Fruit fly (Drosophila melanogaster) whole organism, embryonic: ENCODE data around the gene CG43902.

Experiments
- Aef1 ChIP-seq: fragments of 200-800 bp; sonication (Bioruptor generic); IDR thresholded peaks from 3 replicates; pipeline ENCODE4 v1.3.6; 2022; ENCODE audit warnings: missing biosample characterization, missing genetic modification characterization
- Atf3 ChIP-seq: fragments of 200-800 bp; sonication (Bioruptor generic); optimal IDR thresholded peaks from 3 replicates; lab custom pipeline; 2016; ENCODE audit warnings: missing biosample characterization, missing genetic modification characterization
- B-H1 ChIP-seq: fragments of 200-800 bp; sonication (Bioruptor generic); IDR thresholded peaks from 3 replicates; pipeline ENCODE4 v1.3.6; 2022; ENCODE audit warnings: missing biosample characterization, missing genetic modification characterization
- CG10366 ChIP-seq: fragments of 200-800 bp; sonication (Bioruptor generic); IDR thresholded peaks from 2 replicates; pipeline ENCODE4 v1.3.6; 2022; ENCODE audit warnings: missing biosample characterization, missing genetic modification characterization
- CG11696 ChIP-seq: fragments of 200-800 bp; sonication (Bioruptor generic); IDR thresholded peaks from 2 replicates; pipeline ENCODE4 v1.3.6; 2022; ENCODE audit warnings: missing biosample characterization, missing genetic modification characterization
- CG12071 ChIP-seq: fragments of 200-800 bp; sonication (Bioruptor generic); optimal IDR thresholded peaks from 3 replicates; lab custom pipeline; 2018; ENCODE audit warnings: missing biosample characterization, mild to moderate bottlenecking, missing genetic modification characterization
- CG12769 ChIP-seq: fragments of 200-800 bp; sonication (Bioruptor generic); optimal IDR thresholded peaks from 2 replicates; lab custom pipeline; 2019; ENCODE audit warnings: missing biosample characterization, mild to moderate bottlenecking, missing genetic modification characterization, moderate library complexity
- CG13775 ChIP-seq: fragments of 200-800 bp; sonication (Bioruptor generic); optimal IDR thresholded peaks from 3 replicates; lab custom pipeline; 2017; ENCODE audit warnings: missing biosample characterization, mild to moderate bottlenecking, missing genetic modification characterization
- CG14014 ChIP-seq: fragments of 200-800 bp; sonication (Bioruptor generic); IDR thresholded peaks from 2 replicates; pipeline ENCODE4 v1.3.6; 2022; ENCODE audit warnings: missing biosample characterization, missing genetic modification characterization
- CG15269 ChIP-seq: fragments of 200-800 bp; sonication (Bioruptor generic); optimal IDR thresholded peaks from 2 replicates; lab custom pipeline; 2018; ENCODE audit warnings: missing biosample characterization, mild to moderate bottlenecking, missing genetic modification characterization, moderate library complexity
- CG17802 ChIP-seq: fragments of 200-800 bp; sonication (Bioruptor generic); optimal IDR thresholded peaks from 2 replicates; lab custom pipeline; 2018; ENCODE audit warnings: missing biosample characterization, mild to moderate bottlenecking, missing genetic modification characterization, moderate library complexity
- CG2116 ChIP-seq: fragments of 200-800 bp; sonication (Bioruptor generic); optimal IDR thresholded peaks from 3 replicates; lab custom pipeline; 2018; ENCODE audit warnings: missing biosample characterization, mild to moderate bottlenecking, missing genetic modification characterization
- CG30020 ChIP-seq: fragments of 200-800 bp; optimal IDR thresholded peaks from 2 replicates; lab custom pipeline; 2019; ENCODE audit warnings: missing biosample characterization, mild to moderate bottlenecking, missing genetic modification characterization, moderate library complexity
- CG32767 ChIP-seq: fragments of 200-800 bp; sonication (Bioruptor generic); IDR thresholded peaks from 2 replicates; pipeline ENCODE4 v1.3.6; 2022; ENCODE audit warnings: missing biosample characterization, missing genetic modification characterization
- CG3838 ChIP-seq: fragments of 200-800 bp; sonication (Bioruptor generic); optimal IDR thresholded peaks from 3 replicates; lab custom pipeline; 2016; ENCODE audit warnings: missing biosample characterization, missing genetic modification characterization
- CG7357 ChIP-seq: fragments of 200-800 bp; sonication (Bioruptor generic); IDR thresholded peaks from 3 replicates; pipeline ENCODE4 v1.3.6; 2022; ENCODE audit warnings: missing biosample characterization, missing genetic modification characterization
- CG7963 ChIP-seq: fragments of 200-800 bp; sonication (Bioruptor generic); IDR thresholded peaks from 3 replicates; pipeline ENCODE4 v1.3.6; 2022; ENCODE audit warnings: missing biosample characterization, missing genetic modification characterization; ENCODE audit not compliant: partially characterized antibody
- CG9215 ChIP-seq: fragments of 200-800 bp; sonication (Bioruptor generic); IDR thresholded peaks from 2 replicates; pipeline ENCODE4 v1.3.6; 2022; ENCODE audit warnings: missing biosample characterization, missing genetic modification characterization
- CG9609 ChIP-seq: fragments of 200-800 bp; sonication (Bioruptor generic); optimal IDR thresholded peaks from 3 replicates; lab custom pipeline; 2016; ENCODE audit warnings: missing biosample characterization, missing genetic modification characterization
- Doc2 ChIP-seq: fragments of 200-800 bp; sonication (Bioruptor generic); IDR thresholded peaks from 2 replicates; pipeline ENCODE4 v1.3.6; 2022; ENCODE audit warnings: missing biosample characterization, missing genetic modification characterization
- E2f1 ChIP-seq: fragments of 200-800 bp; sonication (Bioruptor generic); IDR thresholded peaks from 2 replicates; pipeline ENCODE4 v1.3.6; 2022; ENCODE audit warnings: missing biosample characterization, missing genetic modification characterization
- Fer2 ChIP-seq: fragments of 200-800 bp; sonication (Bioruptor generic); optimal IDR thresholded peaks from 2 replicates; lab custom pipeline; 2018; ENCODE audit warnings: missing biosample characterization, mild to moderate bottlenecking, missing genetic modification characterization, moderate library complexity
- HLHmδ ChIP-seq: fragments of 200-800 bp; sonication (Bioruptor generic); optimal IDR thresholded peaks from 2 replicates; lab custom pipeline; 2018; ENCODE audit warnings: missing biosample characterization, mild to moderate bottlenecking, missing genetic modification characterization, moderate library complexity
- Hr3 ChIP-seq: fragments of 200-800 bp; sonication (Bioruptor generic); optimal IDR thresholded peaks from 3 replicates; lab custom pipeline; 2016; ENCODE audit warnings: missing biosample characterization, missing genetic modification characterization
- Kr ChIP-seq: fragments of 200-800 bp; sonication (Bioruptor generic); optimal IDR thresholded peaks from 2 replicates; lab custom pipeline; 2017; ENCODE audit warnings: missing biosample characterization, mild to moderate bottlenecking, missing genetic modification characterization
- Lpt ChIP-seq: fragments of >200 bp; optimal IDR thresholded peaks from 2 replicates; lab custom pipeline; 2018; ENCODE audit warnings: missing biosample characterization, missing genetic modification characterization
- Mad ChIP-seq: fragments of 200-800 bp; sonication (Bioruptor generic); optimal IDR thresholded peaks from 2 replicates; lab custom pipeline; 2016; ENCODE audit warnings: missing biosample characterization, missing genetic modification characterization
- Myb ChIP-seq: fragments of 200-800 bp; sonication (Bioruptor generic); optimal IDR thresholded peaks from 2 replicates; lab custom pipeline; 2016; ENCODE audit warnings: missing biosample characterization, missing genetic modification characterization
- Pdp1 ChIP-seq, 2 experiments: fragments of 200-800 bp; sonication (Bioruptor generic); optimal IDR thresholded peaks; 3 replicates each; lab custom pipeline; 2016; ENCODE audit warnings: missing biosample characterization in 2 of 2, missing genetic modification characterization in 2 of 2, mild to moderate bottlenecking in 1 of 2, moderate library complexity in 1 of 2
- Poxn ChIP-seq: fragments of 200-800 bp; sonication (Bioruptor generic); IDR thresholded peaks from 2 replicates; pipeline ENCODE4 v1.3.6; 2022; ENCODE audit warnings: missing biosample characterization, missing genetic modification characterization
- Scr ChIP-seq: fragments of 200-800 bp; sonication (Bioruptor generic); IDR thresholded peaks from 2 replicates; pipeline ENCODE4 v1.3.6; 2022; ENCODE audit warnings: missing biosample characterization, missing genetic modification characterization; ENCODE audit not compliant: partially characterized antibody
- Ssrp ChIP-seq: fragments of 200-800 bp; sonication (Bioruptor generic); optimal IDR thresholded peaks from 2 replicates; lab custom pipeline; 2018; ENCODE audit warnings: missing biosample characterization, mild to moderate bottlenecking, missing genetic modification characterization, moderate library complexity
- Stat92E ChIP-seq, 3 experiments: fragments of >200 bp in 2 of 3; fragments of 200-800 bp in 1 of 3; sonication (Bioruptor generic) in 1 of 3; optimal IDR thresholded peaks; 2 replicates each; lab custom pipeline; 2017 to 2019; ENCODE audit warnings: missing biosample characterization in 3 of 3, missing genetic modification characterization in 3 of 3, mild to moderate bottlenecking in 1 of 3, moderate library complexity in 1 of 3
- az2 ChIP-seq: fragments of 200-800 bp; sonication (Bioruptor generic); optimal IDR thresholded peaks from 3 replicates; lab custom pipeline; 2016; ENCODE audit warnings: missing biosample characterization, missing genetic modification characterization
- bcd ChIP-seq: fragments of 200-800 bp; sonication (Bioruptor generic); optimal IDR thresholded peaks from 2 replicates; lab custom pipeline; 2017; ENCODE audit warnings: missing biosample characterization, mild to moderate bottlenecking, missing genetic modification characterization
- bowl ChIP-seq: fragments of 200-800 bp; sonication (Bioruptor generic); IDR thresholded peaks from 2 replicates; pipeline ENCODE4 v1.3.6; 2022; ENCODE audit warnings: missing biosample characterization, missing genetic modification characterization
- br ChIP-seq: fragments of >200 bp; optimal IDR thresholded peaks from 2 replicates; lab custom pipeline; 2017
- chm ChIP-seq: fragments of 200-800 bp; sonication (Bioruptor generic); IDR thresholded peaks from 2 replicates; pipeline ENCODE4 v1.3.6; 2022; ENCODE audit warnings: missing biosample characterization, missing genetic modification characterization
- corto ChIP-seq: fragments of 200-800 bp; sonication (Bioruptor generic); optimal IDR thresholded peaks from 2 replicates; lab custom pipeline; 2016; ENCODE audit warnings: missing biosample characterization, mild to moderate bottlenecking, missing genetic modification characterization, moderate library complexity
- dmrt11E ChIP-seq: fragments of 200-800 bp; sonication (Bioruptor generic); optimal IDR thresholded peaks from 3 replicates; lab custom pipeline; 2018; ENCODE audit warnings: missing biosample characterization, mild to moderate bottlenecking, missing genetic modification characterization, moderate library complexity
- dysf ChIP-seq: fragments of 200-800 bp; sonication (Bioruptor generic); IDR thresholded peaks from 3 replicates; pipeline ENCODE4 v1.3.6; 2022; ENCODE audit warnings: missing biosample characterization, missing genetic modification characterization
- fd102C ChIP-seq: fragments of 200-800 bp; sonication (Bioruptor generic); optimal IDR thresholded peaks from 2 replicates; lab custom pipeline; 2018; ENCODE audit warnings: missing biosample characterization, mild to moderate bottlenecking, missing genetic modification characterization, moderate library complexity
- oc ChIP-seq: fragments of 200-800 bp; sonication (Bioruptor generic); optimal IDR thresholded peaks from 2 replicates; lab custom pipeline; 2018; ENCODE audit warnings: missing biosample characterization, mild to moderate bottlenecking, missing genetic modification characterization, moderate library complexity
- pho ChIP-seq: fragments of 200-800 bp; sonication (Bioruptor generic); optimal IDR thresholded peaks from 2 replicates; lab custom pipeline; 2016; ENCODE audit warnings: missing biosample characterization, missing genetic modification characterization
- sens ChIP-seq: fragments of 200-800 bp; sonication (Bioruptor generic); peaks from one replicate; lab custom pipeline; 2016; ENCODE audit warnings: missing biosample characterization, missing genetic modification characterization
- seq ChIP-seq: fragments of 200-800 bp; sonication (Bioruptor generic); IDR thresholded peaks from 2 replicates; pipeline ENCODE4 v1.3.6; 2022; ENCODE audit warnings: missing biosample characterization, missing genetic modification characterization
- sim ChIP-seq: fragments of 200-800 bp; sonication (Bioruptor generic); IDR thresholded peaks from 2 replicates; pipeline ENCODE4 v1.3.6; 2022; ENCODE audit warnings: missing biosample characterization, missing genetic modification characterization
- slou ChIP-seq: fragments of 200-800 bp; sonication (Bioruptor generic); optimal IDR thresholded peaks from 3 replicates; lab custom pipeline; 2016; ENCODE audit warnings: missing biosample characterization, missing genetic modification characterization
- usp ChIP-seq: fragments of >200 bp; optimal IDR thresholded peaks from 2 replicates; lab custom pipeline; 2017; ENCODE audit warnings: missing biosample characterization, missing genetic modification characterization
- zf30C ChIP-seq: fragments of 200-800 bp; sonication (Bioruptor generic); optimal IDR thresholded peaks from 3 replicates; lab custom pipeline; 2018; ENCODE audit warnings: missing biosample characterization, mild to moderate bottlenecking, missing genetic modification characterization

CG43902 gene

DNA sequence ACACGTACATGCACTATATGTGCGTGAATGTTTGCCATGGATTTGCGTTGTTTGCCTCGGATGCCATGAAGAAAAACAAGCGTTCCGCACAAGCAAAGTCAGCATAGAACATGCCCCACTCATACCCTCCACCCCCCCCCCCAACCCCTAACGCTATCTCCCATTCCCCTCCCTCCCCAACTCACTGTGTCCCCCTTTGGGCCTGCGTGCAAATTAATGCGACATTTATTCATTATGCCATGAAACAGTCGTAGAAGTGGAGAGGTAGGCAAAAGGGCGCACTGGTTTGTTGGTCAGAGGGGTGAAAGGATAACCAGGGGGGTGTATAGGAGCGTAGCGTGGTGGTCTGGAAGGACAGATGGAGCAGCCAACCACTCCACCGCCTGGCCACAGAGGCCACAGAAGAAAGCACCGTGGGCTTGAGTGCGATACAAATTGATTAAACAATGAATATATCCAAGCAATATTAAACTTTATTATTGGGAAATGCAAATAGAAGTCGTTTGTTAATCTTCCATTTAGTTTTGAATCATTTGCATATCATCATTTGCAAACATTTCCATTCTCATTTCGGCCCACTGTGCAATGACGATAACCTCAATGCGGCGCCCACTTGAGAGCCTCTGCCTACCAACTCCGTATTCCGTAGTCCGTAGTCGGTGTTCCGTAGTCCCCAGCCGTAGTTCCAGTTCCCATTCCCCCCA is 26.3 kb downstream of the CG43902 start (continued):
- TF ChIP-seq CG12071 (GFP tag; lab: Kevin White, UChicago) (no peak), corto (GFP tag; lab: Kevin White, UChicago) (no peak), CG2116 (GFP tag; lab: Kevin White, UChicago) (no peak), oc (tag; lab: Kevin White, UChicago) (no peak), Poxn (0 out of 2 replicates have a peak, but pooled peaks have one; percentile 12), CG9215 (GFP tag; lab: Robert Waterston, UW) (peak; percentile 70), Kr (GFP tag; lab: Kevin White, UChicago) (no peak), CG7357 (GFP tag; lab: Robert Waterston, UW) (peak; percentile 61; the same call in 1 of the 3 replicates), Lpt (no peak), usp (GFP tag; lab: Kevin White, UChicago) (no peak), CG15269 (tag; lab: Kevin White, UChicago) (peak; percentile 40), zf30C (GFP tag; lab: Kevin White, UChicago) (no peak), dysf (GFP tag; lab: Robert Waterston, UW) (peak; percentile 83), CG12769 (tag; lab: Kevin White, UChicago) (peak; percentile 73), az2 (GFP tag; lab: Kevin White, UChicago) (no peak), HLHmδ (no peak), CG14014 (peak; percentile 76), slou (GFP tag; lab: Kevin White, UChicago) (no peak), Atf3 (no peak), Doc2 (GFP tag; lab: Robert Waterston, UW) (0 out of 2 replicates have a peak, but pooled peaks have one; percentile 23), CG17802 (tag; lab: Kevin White, UChicago) (no peak), CG13775 (GFP tag; lab: Kevin White, UChicago) (no peak), chm (no peak), Myb (GFP tag; lab: Kevin White, UChicago) (peak; percentile 9), bcd (peak; percentile 45), Pdp1 (GFP tag; optimal IDR thresholded peaks at IDR 0.05; lab: Kevin White, UChicago) (peak in 1 of 2 experiments; percentile 51), seq (GFP tag; lab: Robert Waterston, UW) (0 out of 2 replicates have a peak, but pooled peaks have one; percentile 47), sens (no peak), Scr (no peak), br (lab: Kevin White, UChicago) (no peak), Aef1 (GFP tag; lab: Robert Waterston, UW) (peak; percentile 56), E2f1 (GFP tag; lab: Robert Waterston, UW) (peak; percentile 60), bowl (GFP tag; lab: Robert Waterston, UW) (peak; percentile 38; the same call in 1 of the 2 replicates), CG9609 (GFP tag; lab: Kevin White, UChicago) (no peak), Hr3 (GFP tag; lab: Kevin White, UChicago) (no peak), CG32767 (GFP tag; lab: Robert Waterston, UW) (0 out of 2 replicates have a peak, but pooled peaks have one; percentile 24), Ssrp (tag; lab: Kevin White, UChicago) (no peak), Fer2 (no peak), CG11696 (GFP tag; lab: Robert Waterston, UW) (0 out of 2 replicates have a peak, but pooled peaks have one; percentile 29), fd102C (no peak), CG30020 (tag; lab: Kevin White, UChicago) (no peak), CG7963 (GFP tag; lab: Robert Waterston, UW) (no peak), CG3838 (no peak), pho (peak; percentile 44), Mad (GFP tag; lab: Kevin White, UChicago) (no peak), Stat92E (GFP tag; optimal IDR thresholded peaks at IDR 0.05; lab: Kevin White, UChicago) (no peak), B-H1 (GFP tag; lab: Robert Waterston, UW) (peak; percentile 39; the same call in 1 of the 3 replicates), CG10366 (peak; percentile 12; the same call in 1 of the 2 replicates), sim (no peak), dmrt11E (tag; lab: Kevin White, UChicago) (no peak)
